Worm (Caenorhabditis elegans): ENCODE results near the gene C02F5.10.
A peak's percentile ranks its signal among the peaks of the same experiment; 100 is the strongest.

The C02F5.10 gene

ce11 chrIII:8229480-8229879 lies 19.8 kb downstream of the C02F5.10 start:
- peak; percentile 91 for TF ChIP-seq unc-86 (tag; optimal IDR thresholded peaks at IDR 0.05)
- TF ChIP-seq sptf-1 (tag; optimal IDR thresholded peaks at IDR 0.05) = no peak
- peak; percentile 71 for TF ChIP-seq fkh-8 (tag; optimal IDR thresholded peaks at IDR 0.05)
- TF ChIP-seq dsc-1 (tag; optimal IDR thresholded peaks at IDR 0.05) = peak; percentile 92
- peak; percentile 73 for TF ChIP-seq nhr-71 (tag; optimal IDR thresholded peaks at IDR 0.05)
- TF ChIP-seq snpc-4 (tag; optimal IDR thresholded peaks at IDR 0.05) = no peak
- TF ChIP-seq swsn-7 (tag; optimal IDR thresholded peaks at IDR 0.05) = peak; percentile 43
- TF ChIP-seq snu-23 (GFP tag; optimal IDR thresholded peaks at IDR 0.05) = no peak
- TF ChIP-seq nhr-85 (tag) = no peak
- no peak for TF ChIP-seq vab-15 (tag; optimal IDR thresholded peaks at IDR 0.05)
- peak; percentile 45 for TF ChIP-seq ztf-4 (tag; optimal IDR thresholded peaks at IDR 0.05)
- TF ChIP-seq hlh-4 (tag; optimal IDR thresholded peaks at IDR 0.05) = no peak
- no peak for TF ChIP-seq nhr-77 (tag; optimal IDR thresholded peaks at IDR 0.05)
- peak; percentile 70 for TF ChIP-seq nhr-47 (tag; optimal IDR thresholded peaks at IDR 0.05)
- no peak for TF ChIP-seq tbx-2 (tag; optimal IDR thresholded peaks at IDR 0.05)
- peak; percentile 76 for TF ChIP-seq egl-13 (tag; optimal IDR thresholded peaks at IDR 0.05)
- TF ChIP-seq lin-14 (GFP tag; optimal IDR thresholded peaks at IDR 0.05) = peak; percentile 63
- peak; percentile 45 for TF ChIP-seq nhr-11 (tag; optimal IDR thresholded peaks at IDR 0.05)
- TF ChIP-seq fos-1 (tag; optimal IDR thresholded peaks at IDR 0.05) = no peak
- TF ChIP-seq grh-1 (GFP tag; IDR thresholded peaks at IDR 0.05) = no peak
- no peak for TF ChIP-seq nhr-76 (tag; optimal IDR thresholded peaks at IDR 0.05)
- peak; percentile 23 for TF ChIP-seq pax-3 (tag; optimal IDR thresholded peaks at IDR 0.05)
- TF ChIP-seq sox-4 (tag; optimal IDR thresholded peaks at IDR 0.05) = peak; percentile 1

- TF ChIP-seq fkh-10 (GFP tag; optimal IDR thresholded peaks at IDR 0.05) = no peak
- no peak for TF ChIP-seq efl-1 (optimal IDR thresholded peaks at IDR 0.05)
- TF ChIP-seq efl-1 (GFP tag; optimal IDR thresholded peaks at IDR 0.05 in 1 of 2) = peak in 1 of 2 experiments; percentile 0
- no peak for TF ChIP-seq aly-2 (tag; optimal IDR thresholded peaks at IDR 0.05)
- no peak for TF ChIP-seq tlp-1 (tag; optimal IDR thresholded peaks at IDR 0.05)
- TF ChIP-seq unc-62 (GFP tag; optimal IDR thresholded peaks at IDR 0.05) = no peak
- TF ChIP-seq ets-5 (GFP tag; IDR thresholded peaks at IDR 0.05) = no peak
- peak; percentile 79 for TF ChIP-seq nhr-85 (tag)
- TF ChIP-seq lin-13 (GFP tag; optimal IDR thresholded peaks at IDR 0.05) = peak; percentile 11
- TF ChIP-seq nhr-71 (tag; optimal IDR thresholded peaks at IDR 0.05) = peak; percentile 16
- no peak for TF ChIP-seq mab-9 (GFP tag; IDR thresholded peaks at IDR 0.05)
- no peak for TF ChIP-seq elt-2 (tag; optimal IDR thresholded peaks at IDR 0.05)
- peak; percentile 36 for TF ChIP-seq blmp-1 (tag; optimal IDR thresholded peaks at IDR 0.05)
- no peak for TF ChIP-seq hlh-17 (GFP tag; optimal IDR thresholded peaks at IDR 0.05; ENCODE audit: borderline replicate concordance)
- no peak for TF ChIP-seq nhr-77 (tag; optimal IDR thresholded peaks at IDR 0.05)
- TF ChIP-seq unc-130 (tag; optimal IDR thresholded peaks at IDR 0.05) = no peak
- TF ChIP-seq egl-13 (tag; optimal IDR thresholded peaks at IDR 0.05) = no peak
- TF ChIP-seq lsy-2 (tag; optimal IDR thresholded peaks at IDR 0.05) = peak in 1 of 2 experiments; percentile 18
- no peak for TF ChIP-seq lin-15B (tag; optimal IDR thresholded peaks at IDR 0.05)
- TF ChIP-seq lin-14 (GFP tag; optimal IDR thresholded peaks at IDR 0.05) = peak; percentile 63
- peak; percentile 6 for TF ChIP-seq snu-23 (GFP tag; optimal IDR thresholded peaks at IDR 0.05)
- TF ChIP-seq egl-27 (tag; optimal IDR thresholded peaks at IDR 0.05) = no peak
- peak; percentile 56 for TF ChIP-seq mep-1 (tag; optimal IDR thresholded peaks at IDR 0.05)
- TF ChIP-seq elt-3 (tag; optimal IDR thresholded peaks at IDR 0.05) = peak in 1 of 6 experiments; percentile 39
Observed at ce11 chrIII:8228916-8229315, 20.4 kb downstream of the C02F5.10 start.

- TF ChIP-seq blmp-1 (tag; optimal IDR thresholded peaks at IDR 0.05) = peak; percentile 55
- peak; percentile 29 for TF ChIP-seq ceh-8 (GFP tag; optimal IDR thresholded peaks at IDR 0.05)
- no peak for TF ChIP-seq tlp-1 (tag; optimal IDR thresholded peaks at IDR 0.05)
- TF ChIP-seq nhr-85 (tag) = no peak
- peak; percentile 21 for TF ChIP-seq fkh-10 (GFP tag; optimal IDR thresholded peaks at IDR 0.05)
- TF ChIP-seq unc-62 (GFP tag; optimal IDR thresholded peaks at IDR 0.05) = no peak
- TF ChIP-seq mdl-1 (tag; optimal IDR thresholded peaks at IDR 0.05) = peak in 1 of 2 experiments; percentile 93
- TF ChIP-seq F16B12.6 (tag; optimal IDR thresholded peaks at IDR 0.05) = peak; percentile 50
- no peak for TF ChIP-seq fkh-4 (tag; optimal IDR thresholded peaks at IDR 0.05; ENCODE audit: borderline replicate concordance)
- peak; percentile 99 for TF ChIP-seq lin-14 (GFP tag; optimal IDR thresholded peaks at IDR 0.05)
- TF ChIP-seq fos-1 (tag; optimal IDR thresholded peaks at IDR 0.05) = peak; percentile 43
- TF ChIP-seq aly-2 (tag; optimal IDR thresholded peaks at IDR 0.05) = no peak
- TF ChIP-seq ceh-82 (tag; optimal IDR thresholded peaks at IDR 0.05) = peak; percentile 25 to 70 (median 47)
- peak; percentile 51 for TF ChIP-seq mep-1 (tag; optimal IDR thresholded peaks at IDR 0.05)
- no peak for TF ChIP-seq zag-1 (tag; optimal IDR thresholded peaks at IDR 0.05)
- no peak for TF ChIP-seq sup-37 (GFP tag; optimal IDR thresholded peaks at IDR 0.05)
- no peak for TF ChIP-seq alr-1 (tag; optimal IDR thresholded peaks at IDR 0.05; ENCODE audit: borderline replicate concordance)
- no peak for TF ChIP-seq Y116A8C.19 (tag; optimal IDR thresholded peaks at IDR 0.05; ENCODE audit: borderline replicate concordance)
- TF ChIP-seq hlh-4 (tag; optimal IDR thresholded peaks at IDR 0.05) = no peak
- TF ChIP-seq sox-4 (tag; optimal IDR thresholded peaks at IDR 0.05) = peak; percentile 73
Observed at ce11 chrIII:8227511-8227910, 21.8 kb downstream of the C02F5.10 start, which contains the start of gene fbxl-1. Gene fbxl-1, plus strand, starts transcription at chrIII:8227830.

Measured in whole organism, L1 larva.